Worm (Caenorhabditis elegans) whole organism, L4 larva: Measurements from ENCODE around the gene clh-1.
A peak's percentile ranks its signal among the peaks of the same experiment; 100 is the strongest.

Experiments used
- aly-2 ChIP-seq: sonication (generic microtip); optimal IDR thresholded peaks from 2 replicates; lab custom pipeline; 2018; ENCODE audit warnings: missing biosample characterization, missing genetic modification characterization
- attf-4 ChIP-seq: sonication (generic microtip); optimal IDR thresholded peaks from 3 replicates; lab custom pipeline; 2017; ENCODE audit warnings: missing biosample characterization, missing genetic modification characterization
- cey-2 ChIP-seq: sonication (generic microtip); optimal IDR thresholded peaks from 3 replicates; lab custom pipeline; 2017; ENCODE audit warnings: missing genetic modification characterization, mild to moderate bottlenecking, missing compliant biosample characterization, antibody characterized with exemption, borderline replicate concordance; ENCODE audit not compliant: insufficient read depth
- daf-12 ChIP-seq: fragments of 150-350 bp; optimal IDR thresholded peaks from 2 replicates; lab custom pipeline; 2014; ENCODE audit warnings: missing biosample characterization, missing genetic modification reagents, missing genetic modification characterization
- dpl-1 ChIP-seq: fragments of 150-350 bp; optimal IDR thresholded peaks from 2 replicates; lab custom pipeline; 2014; ENCODE audit warnings: missing biosample characterization, missing genetic modification reagents, missing genetic modification characterization
- jun-1 ChIP-seq: fragments of 150-350 bp; optimal IDR thresholded peaks from 2 replicates; lab custom pipeline; 2014; ENCODE audit warnings: missing biosample characterization, missing genetic modification reagents, missing genetic modification characterization
- lin-29 ChIP-seq: fragments of 200-800 bp; sonication (Bioruptor generic); IDR thresholded peaks from 2 replicates; pipeline ENCODE4 v1.3.6; 2022; ENCODE audit warnings: missing genetic modification reagents, missing genetic modification characterization, missing compliant biosample characterization
- mxl-3 ChIP-seq: fragments of 200-800 bp; sonication (Bioruptor generic); optimal IDR thresholded peaks from 2 replicates; lab custom pipeline; 2018; ENCODE audit warnings: mild to moderate bottlenecking, missing genetic modification characterization, missing compliant biosample characterization
- nhr-28 ChIP-seq: fragments of 150-350 bp; optimal IDR thresholded peaks from 2 replicates; lab custom pipeline; 2014; ENCODE audit warnings: missing biosample characterization, missing genetic modification characterization
- nhr-76 ChIP-seq: fragments of 150-350 bp; optimal IDR thresholded peaks from 2 replicates; lab custom pipeline; 2014; ENCODE audit warnings: missing biosample characterization, missing genetic modification characterization
- set-16 ChIP-seq: fragments of 200-800 bp; sonication (Bioruptor generic); IDR thresholded peaks from 2 replicates; pipeline ENCODE4 v1.3.6; 2022; ENCODE audit warnings: missing genetic modification reagents, missing genetic modification characterization, missing compliant biosample characterization
- unc-130 ChIP-seq: sonication (generic microtip); optimal IDR thresholded peaks from 2 replicates; lab custom pipeline; 2016; ENCODE audit warnings: missing genetic modification reagents, missing genetic modification characterization, missing compliant biosample characterization
- unc-62 ChIP-seq, 3 experiments: fragments of 150-350 bp in 1 of 3; sonication (generic microtip); optimal IDR thresholded peaks in 2 of 3; peaks in 1 of 3; 1 replicate in 1 of 3; 2 replicates in 2 of 3; lab custom pipeline; 2014 to 2017; ENCODE audit warnings: missing biosample characterization in 3 of 3, missing genetic modification characterization in 3 of 3, missing genetic modification reagents in 3 of 3, missing genotype in 1 of 3
- ztf-11 ChIP-seq: fragments of 150-350 bp; optimal IDR thresholded peaks from 2 replicates; lab custom pipeline; 2014; ENCODE audit warnings: missing biosample characterization, missing genetic modification characterization

DNA sequence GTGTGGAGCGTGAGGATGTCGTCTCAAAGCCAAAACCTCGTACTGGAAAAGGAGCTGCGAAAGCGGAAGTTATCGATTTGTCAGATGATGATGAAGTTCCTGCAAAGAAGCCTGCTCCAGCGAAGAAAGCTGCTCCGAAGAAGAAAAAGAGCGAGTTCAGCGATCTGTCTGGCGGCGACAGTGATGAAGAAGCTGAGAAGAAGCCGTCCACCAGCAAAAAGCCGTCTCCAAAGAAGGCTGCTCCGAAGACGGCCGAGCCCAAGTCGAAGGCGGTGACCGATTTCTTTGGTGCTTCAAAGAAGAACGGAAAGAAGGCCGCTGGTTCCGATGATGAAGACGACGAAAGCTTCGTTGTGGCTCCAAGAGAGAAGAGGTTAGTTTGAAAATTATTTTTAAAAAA, 23.5 kb upstream of the clh-1 start:
- TF ChIP-seq nhr-28 (no peak), attf-4 (no peak), unc-130 (GFP tag; lab: Kevin White, UChicago) (no peak), mxl-3 (GFP tag; lab: Kevin White, UChicago) (no peak), cey-2 (tag; lab: Kevin White, UChicago) (no peak), ztf-11 (no peak), lin-29 (GFP tag; lab: Robert Waterston, UW) (no peak), nhr-76 (tag; lab: Kevin White, UChicago) (no peak), jun-1 (tag; lab: Kevin White, UChicago) (no peak), aly-2 (tag; lab: Kevin White, UChicago) (peak; percentile 88), dpl-1 (no peak), set-16 (GFP tag; lab: Robert Waterston, UW) (peak; percentile 80), daf-12 (tag; lab: Kevin White, UChicago) (no peak), unc-62 (GFP tag; optimal IDR thresholded peaks at IDR 0.05 in 1 of 2; lab: Kevin White, UChicago) (peak in 1 of 2 experiments; percentile 22), unc-62 (tag; optimal IDR thresholded peaks at IDR 0.05; lab: Kevin White, UChicago) (no peak)
